Fruit fly (Drosophila melanogaster) S2 (cell line): Measurements from ENCODE around the gene CG43390.

Experiments used
- CG8478 ChIP-seq: fragments of >200 bp; optimal IDR thresholded peaks from 2 replicates; lab custom pipeline; 2018
- CTCF ChIP-seq, 2 experiments: fragments of >200 bp; optimal IDR thresholded peaks; 2 replicates each; lab custom pipeline; 2018

dm6 chr3L:11542948-11543347 is 36.8 kb downstream of the CG43390 start:
- no peak for TF ChIP-seq CG8478 (lab: Kevin White, UChicago)
- TF ChIP-seq CTCF (optimal IDR thresholded peaks at IDR 0.05; lab: Kevin White, UChicago): no peak
